Fruit fly (Drosophila melanogaster): Measurements from ENCODE around the gene CG43739.

DNA sequence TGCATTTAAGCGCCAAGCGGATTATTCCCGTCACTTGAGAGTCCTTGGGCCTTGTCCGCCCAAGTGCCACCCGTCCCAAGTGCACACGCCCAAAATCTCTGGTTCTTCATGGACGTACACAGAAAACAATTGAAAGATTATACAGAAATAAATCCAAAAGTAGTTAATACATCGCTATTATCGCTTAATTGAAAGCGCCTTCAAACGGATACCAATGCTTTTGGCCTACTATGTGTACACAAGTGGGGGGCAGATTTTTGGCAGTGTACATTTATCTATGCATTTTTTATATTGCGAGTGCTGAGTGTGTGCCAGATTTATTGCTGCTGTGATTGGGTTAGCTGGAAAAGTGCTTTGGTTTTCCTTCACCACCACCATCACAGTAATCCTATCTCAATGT, 29.9 kb upstream of the CG43739 start:
- TF ChIP-seq CG14655 (GFP tag; optimal IDR thresholded peaks at IDR 0.05), result no peak
- no peak for TF ChIP-seq Pif1B (GFP tag; optimal IDR thresholded peaks at IDR 0.05)
- TF ChIP-seq Ets98B (GFP tag; IDR thresholded peaks at IDR 0.05), result no peak
- no peak for TF ChIP-seq CG8301 (tag; optimal IDR thresholded peaks at IDR 0.05)
- TF ChIP-seq CG10348 (GFP tag; IDR thresholded peaks at IDR 0.05), result no peak
- TF ChIP-seq CG17806 (tag; optimal IDR thresholded peaks at IDR 0.05), result no peak
- TF ChIP-seq Pif1A (GFP tag; optimal IDR thresholded peaks at IDR 0.05), result no peak
- no peak for TF ChIP-seq rn (GFP tag; IDR thresholded peaks at IDR 0.05)
- no peak for TF ChIP-seq CG32121 (GFP tag; IDR thresholded peaks at IDR 0.05)
- TF ChIP-seq CG15710 (tag; optimal IDR thresholded peaks at IDR 0.05), result no peak
- TF ChIP-seq CG13204 (GFP tag; optimal IDR thresholded peaks at IDR 0.05), result no peak
- TF ChIP-seq CG34367 (tag; optimal IDR thresholded peaks at IDR 0.05), result no peak
- TF ChIP-seq Snoo (tag; optimal IDR thresholded peaks at IDR 0.05), result no peak

Measured in whole organism, pupa.